Worm (Caenorhabditis elegans): ENCODE measurements around the gene F13C5.3.

The F13C5.3 gene

ce11 chrX:601340-601757 lies 2.0 kb upstream of the F13C5.3 start (continued):
- TF ChIP-seq nhr-6 (tag; optimal IDR thresholded peaks at IDR 0.05) (no peak), nhr-102 (tag; optimal IDR thresholded peaks at IDR 0.05) (no peak), Y75B8A.6 (GFP tag; IDR thresholded peaks at IDR 0.05) (no peak), dmd-9 (GFP tag; IDR thresholded peaks at IDR 0.05) (no peak), Y105C5A.15 (GFP tag; IDR thresholded peaks at IDR 0.05) (no peak), mep-1 (tag; optimal IDR thresholded peaks at IDR 0.05) (peak; percentile 55), zfp-3 (GFP tag; conservative IDR thresholded peaks at IDR 0.05) (no peak), unc-130 (GFP tag; optimal IDR thresholded peaks at IDR 0.05) (no peak), unc-39 (tag; optimal IDR thresholded peaks at IDR 0.05) (no peak), dmd-6 (GFP tag; IDR thresholded peaks at IDR 0.05) (peak; percentile 25; the same call in 1 of the 2 replicates), rbr-2 (tag; optimal IDR thresholded peaks at IDR 0.05) (peak; percentile 69), spr-1 (tag; optimal IDR thresholded peaks at IDR 0.05) (no peak), set-16 (GFP tag; IDR thresholded peaks at IDR 0.05) (peak; percentile 82), nhr-10 (tag; optimal IDR thresholded peaks at IDR 0.05) (no peak), mxl-3 (GFP tag; optimal IDR thresholded peaks at IDR 0.05) (no peak), mes-2 (tag; optimal IDR thresholded peaks at IDR 0.05; ENCODE audit: poor library complexity, severe bottlenecking) (no peak), duxl-1 (tag; optimal IDR thresholded peaks at IDR 0.05; ENCODE audit: poor library complexity) (no peak), ztf-7 (tag; optimal IDR thresholded peaks at IDR 0.05) (no peak), ceh-44 (GFP tag; IDR thresholded peaks at IDR 0.05) (0 out of 2 replicates have a peak, but pooled peaks have one; percentile 4), egl-43 (GFP tag; IDR thresholded peaks at IDR 0.05) (peak; percentile 68), lin-38 (GFP tag; IDR thresholded peaks at IDR 0.05) (no peak), pha-4 (GFP tag; IDR thresholded peaks at IDR 0.05) (no peak), pha-4 (tag; optimal IDR thresholded peaks at IDR 0.05) (no peak), skn-1 (tag; optimal IDR thresholded peaks at IDR 0.05) (no peak), cey-2 (tag; optimal IDR thresholded peaks at IDR 0.05; ENCODE audit: borderline replicate concordance, insufficient read depth) (no peak), daf-19 (GFP tag; conservative IDR thresholded peaks at IDR 0.05) (no peak), hlh-30 (tag; optimal IDR thresholded peaks at IDR 0.05; ENCODE audit: insufficient read depth) (peak; percentile 79), nhr-48 (tag; optimal IDR thresholded peaks at IDR 0.05) (no peak), T26A8.4 (GFP tag; IDR thresholded peaks at IDR 0.05) (no peak), nhr-237 (tag; optimal IDR thresholded peaks at IDR 0.05) (no peak), F49E8.2 (tag; optimal IDR thresholded peaks at IDR 0.05; ENCODE audit: borderline replicate concordance) (no peak), F10B5.3 (tag; optimal IDR thresholded peaks at IDR 0.05) (no peak), ceh-28 (tag; optimal IDR thresholded peaks at IDR 0.05) (no peak), ceh-82 (tag; optimal IDR thresholded peaks at IDR 0.05) (no peak), madf-9 (GFP tag; conservative IDR thresholded peaks at IDR 0.05) (no peak), nhr-42 (GFP tag; IDR thresholded peaks at IDR 0.05) (no peak), lim-7 (GFP tag; IDR thresholded peaks at IDR 0.05) (no peak), ZK546.5 (tag; optimal IDR thresholded peaks at IDR 0.05) (no peak), F26F4.8 (GFP tag; conservative IDR thresholded peaks at IDR 0.05) (no peak), aly-2 (tag; optimal IDR thresholded peaks at IDR 0.05) (no peak), madf-5 (GFP tag; IDR thresholded peaks at IDR 0.05) (no peak), hlh-11 (tag; optimal IDR thresholded peaks at IDR 0.05) (peak; percentile 2), tra-1 (GFP tag; IDR thresholded peaks at IDR 0.05) (no peak), lin-29 (GFP tag; IDR thresholded peaks at IDR 0.05) (no peak), lin-13 (GFP tag; optimal IDR thresholded peaks at IDR 0.05) (no peak), mxl-2 (GFP tag; conservative IDR thresholded peaks at IDR 0.05) (no peak), ztf-11 (tag; optimal IDR thresholded peaks at IDR 0.05) (no peak), F44E2.7 (GFP tag; IDR thresholded peaks at IDR 0.05) (no peak), pqm-1 (tag; optimal IDR thresholded peaks at IDR 0.05) (no peak), zag-1 (tag; optimal IDR thresholded peaks at IDR 0.05) (no peak), hif-1 (tag; optimal IDR thresholded peaks at IDR 0.05) (peak in 1 of 2 experiments; percentile 88), zip-2 (tag; optimal IDR thresholded peaks at IDR 0.05) (no peak)

Measured in whole organism, L4 larva.